Worm (Caenorhabditis elegans) whole organism, mixed stage, embryonic: ENCODE results near the gene Y67D8B.3.

ENCODE experiments used
- lin-13 ChIP-seq: fragments of 150-350 bp; optimal IDR thresholded peaks from 2 replicates; lab custom pipeline; 2014; ENCODE audit warnings: missing biosample characterization, missing genetic modification characterization
- pha-4 ChIP-seq: fragments of 150-350 bp; optimal IDR thresholded peaks from 2 replicates; lab custom pipeline; 2018; ENCODE audit warnings: missing biosample characterization, missing genetic modification reagents, missing genetic modification characterization
- snpc-4 ChIP-seq: fragments of 150-350 bp; optimal IDR thresholded peaks from 2 replicates; lab custom pipeline; 2014; ENCODE audit warnings: missing biosample characterization, missing genetic modification characterization

DNA sequence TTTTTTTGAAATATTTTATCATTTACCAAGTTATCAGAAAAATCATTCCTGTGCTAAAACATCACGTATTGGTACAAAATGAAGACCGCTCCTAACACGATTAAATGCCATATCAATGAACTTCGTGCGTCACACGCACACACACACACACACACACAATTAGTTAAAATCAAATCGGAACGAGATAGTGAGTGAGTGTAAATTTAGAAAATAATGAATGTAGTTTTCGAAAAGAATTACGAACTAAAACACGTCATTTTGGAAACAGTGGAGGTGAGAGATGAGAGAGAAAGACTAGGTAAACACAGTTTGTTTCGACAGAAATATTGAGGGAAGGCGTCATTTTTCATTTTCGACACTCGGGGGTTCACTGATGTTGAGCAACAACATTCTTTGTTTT lies 35.1 kb downstream of the Y67D8B.3 start:
- TF ChIP-seq snpc-4 (tag; lab: Kevin White, UChicago) (no peak), pha-4 (no peak), lin-13 (tag; lab: Kevin White, UChicago) (no peak)
